Worm (Caenorhabditis elegans) whole organism, early embryonic: Measurements from ENCODE around the gene let-765.

Experiments
- ama-1 ChIP-seq: fragments of 150-350 bp; optimal IDR thresholded peaks from 2 replicates; lab custom pipeline; 2014
- ets-7 ChIP-seq: sonication (generic microtip); optimal IDR thresholded peaks from 2 replicates; lab custom pipeline; 2016; ENCODE audit warnings: missing genotype, missing genetic modification characterization, missing compliant biosample characterization
- hmbx-1 ChIP-seq: sonication (generic microtip); optimal IDR thresholded peaks from 2 replicates; lab custom pipeline; 2016; ENCODE audit warnings: mild to moderate bottlenecking, missing genetic modification characterization, missing compliant biosample characterization
- hnd-1 ChIP-seq: sonication (generic microtip); optimal IDR thresholded peaks from 2 replicates; lab custom pipeline; 2016; ENCODE audit warnings: missing genetic modification characterization, missing compliant biosample characterization

- no peak for TF ChIP-seq ama-1 (lab: Kevin White, UChicago)
- no peak for TF ChIP-seq ets-7
- no peak for TF ChIP-seq hmbx-1 (tag; lab: Kevin White, UChicago)
- TF ChIP-seq hnd-1 (tag; lab: Kevin White, UChicago): no peak
Observed at ce11 chrIII:6612282-6612681, 11.3 kb upstream of the let-765 start, which contains the start of gene ctsa-4.2.
